Worm (Caenorhabditis elegans): Measurements from ENCODE around the gene F16B4.4.

The F16B4.4 gene

DNA sequence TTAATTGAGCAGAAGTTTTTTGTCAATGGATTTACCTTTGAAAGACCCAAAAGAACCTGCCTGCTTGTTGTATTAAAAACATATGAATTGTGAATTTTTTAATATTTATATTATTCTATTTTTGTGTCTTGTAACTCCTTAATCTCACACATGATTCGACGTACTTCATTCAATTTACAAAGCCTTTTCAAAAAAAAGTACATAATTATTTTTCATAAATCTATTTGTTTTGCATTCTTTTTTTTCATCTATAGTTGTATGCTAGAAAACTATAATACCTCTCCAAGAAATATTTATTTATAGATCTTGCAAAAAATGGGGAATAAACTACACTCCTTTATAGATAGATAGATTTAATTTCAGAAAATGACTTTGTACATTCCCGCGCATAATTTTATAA lies 24.9 kb downstream of the F16B4.4 start, which contains the start of gene nhr-179:
Gene nhr-179, minus strand, starts transcription at position 101 of the 400 bp plus-strand sequence.
- no peak for TF ChIP-seq nhr-102 (tag; optimal IDR thresholded peaks at IDR 0.05)

DNA sequence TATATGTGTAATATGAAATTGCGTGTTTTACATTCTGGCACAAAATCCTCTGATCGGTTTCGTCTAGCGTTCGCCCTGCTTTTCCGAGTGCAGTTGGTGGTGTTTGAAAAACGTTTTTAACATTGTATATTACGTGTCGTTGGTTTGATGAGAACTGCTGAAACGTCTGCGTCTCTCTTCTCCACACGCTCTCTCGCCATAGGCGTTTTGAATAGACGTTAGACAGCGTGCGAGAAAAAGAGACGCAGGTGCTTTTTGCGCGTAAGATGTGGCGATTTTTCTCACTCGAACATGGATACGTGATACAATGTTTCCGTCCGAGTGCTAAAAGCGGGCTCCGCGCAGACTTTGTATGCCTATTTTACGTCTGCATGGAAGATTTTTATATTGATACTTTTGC lies 26.7 kb downstream of the F16B4.4 start:
- TF ChIP-seq nhr-48 (tag; optimal IDR thresholded peaks at IDR 0.05) (no peak), dve-1 (tag; optimal IDR thresholded peaks at IDR 0.05; ENCODE audit: insufficient read depth) (peak; percentile 20), dmd-6 (GFP tag; IDR thresholded peaks at IDR 0.05) (peak; percentile 15; the same call in 1 of the 2 replicates)

DNA sequence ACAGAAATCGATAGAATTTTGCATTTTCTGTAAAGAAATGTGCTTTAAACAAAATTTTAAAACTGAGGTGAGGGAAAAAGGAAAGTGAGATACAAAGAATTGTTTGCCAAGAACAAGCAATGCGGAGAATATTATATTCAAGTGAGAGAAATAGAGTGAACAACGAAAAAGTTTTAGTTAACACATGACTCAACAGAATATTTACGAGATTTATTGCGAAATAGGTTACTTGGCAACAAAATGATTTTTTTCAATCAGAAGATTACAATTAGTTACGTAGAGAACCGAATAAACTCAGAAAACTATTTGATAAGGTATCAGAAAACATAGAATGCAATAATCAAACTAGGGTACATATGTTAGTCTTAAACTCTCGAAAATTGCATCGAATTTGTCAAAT lies 27.7 kb downstream of the F16B4.4 start, which contains the start of gene nhr-117:
Gene nhr-117, minus strand, starts transcription at position 27 of the 400 bp plus-strand sequence.
- TF ChIP-seq unc-130 (GFP tag; optimal IDR thresholded peaks at IDR 0.05) (no peak), snpc-4 (tag; optimal IDR thresholded peaks at IDR 0.05) (no peak), nhr-77 (tag; optimal IDR thresholded peaks at IDR 0.05) (peak; percentile 25), aha-1 (tag) (no peak), daf-16 (GFP tag; optimal IDR thresholded peaks at IDR 0.05) (no peak), daf-16 (tag; optimal IDR thresholded peaks at IDR 0.05) (peak; percentile 83), hlh-11 (tag; optimal IDR thresholded peaks at IDR 0.05) (peak; percentile 29), pqm-1 (tag; optimal IDR thresholded peaks at IDR 0.05) (no peak), nhr-48 (tag; optimal IDR thresholded peaks at IDR 0.05) (no peak), ZK337.2 (GFP tag; IDR thresholded peaks at IDR 0.05) (no peak), zag-1 (tag; optimal IDR thresholded peaks at IDR 0.05) (no peak), mep-1 (tag; optimal IDR thresholded peaks at IDR 0.05) (no peak), mxl-2 (GFP tag; conservative IDR thresholded peaks at IDR 0.05) (no peak), zip-11 (GFP tag; IDR thresholded peaks at IDR 0.05) (no peak), hlh-30 (tag; optimal IDR thresholded peaks at IDR 0.05; ENCODE audit: insufficient read depth) (peak; percentile 48), lir-3 (tag; optimal IDR thresholded peaks at IDR 0.05) (no peak), dmd-8 (GFP tag; IDR thresholded peaks at IDR 0.05) (no peak), Y48G9A.11 (GFP tag; IDR thresholded peaks at IDR 0.05) (no peak)

DNA sequence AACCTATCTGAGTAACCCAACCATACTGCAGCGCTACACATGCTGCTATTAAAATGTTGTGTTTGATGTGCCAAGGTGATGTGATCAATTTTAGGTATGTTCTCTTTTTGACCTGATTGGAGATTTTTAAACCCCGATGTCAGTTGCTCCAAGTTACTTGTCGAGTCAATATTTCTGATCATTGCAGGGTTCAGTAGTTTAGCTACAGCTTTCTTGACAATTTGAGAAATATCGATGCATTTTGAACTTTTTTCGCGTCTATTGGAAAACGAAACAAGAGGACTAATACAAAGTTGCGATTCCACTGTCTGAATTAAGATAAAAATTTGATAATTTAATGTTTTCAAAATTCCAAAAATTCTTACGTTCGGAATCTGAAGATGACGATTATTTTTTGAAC lies 29.6 kb downstream of the F16B4.4 start:
- TF ChIP-seq dmd-9 (GFP tag; IDR thresholded peaks at IDR 0.05): no peak
- TF ChIP-seq F49E8.2 (tag; optimal IDR thresholded peaks at IDR 0.05; ENCODE audit: borderline replicate concordance): no peak
- no peak for TF ChIP-seq nhr-28 (tag; optimal IDR thresholded peaks at IDR 0.05)
- peak; percentile 94 for TF ChIP-seq aha-1 (tag)
- no peak for TF ChIP-seq nhr-25 (tag; optimal IDR thresholded peaks at IDR 0.05; ENCODE audit: borderline replicate concordance, insufficient read depth)
- no peak for TF ChIP-seq aly-2 (tag; optimal IDR thresholded peaks at IDR 0.05)

DNA sequence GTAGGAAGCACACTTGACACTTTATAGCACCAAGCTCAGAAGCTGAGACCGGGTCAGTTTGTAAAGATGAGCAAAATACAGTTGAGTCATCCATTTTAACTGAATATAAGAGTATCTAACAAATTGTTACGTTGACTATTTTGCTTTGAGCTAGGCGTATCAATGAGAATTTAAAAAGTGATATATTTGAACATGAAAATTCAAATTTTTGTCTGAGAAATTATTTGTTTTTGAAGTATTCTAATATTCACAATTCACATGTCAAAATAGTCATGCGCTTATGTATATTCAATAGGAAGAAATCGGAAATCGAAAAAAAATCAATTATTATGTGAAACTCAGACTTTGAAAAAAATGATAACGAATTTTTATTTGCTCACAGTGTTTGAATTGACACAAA lies 30.5 kb downstream of the F16B4.4 start, which contains the start of gene nhr-110:
Gene nhr-110, minus strand, starts transcription at position 101 of the 400 bp plus-strand sequence.
- TF ChIP-seq ztf-11 (tag; optimal IDR thresholded peaks at IDR 0.05): no peak
- TF ChIP-seq unc-62 (GFP tag; optimal IDR thresholded peaks at IDR 0.05 in 1 of 2): peak in 1 of 2 experiments; percentile 46
- TF ChIP-seq unc-62 (tag; optimal IDR thresholded peaks at IDR 0.05): no peak
- TF ChIP-seq spr-3 (GFP tag; optimal IDR thresholded peaks at IDR 0.05): no peak
- TF ChIP-seq ztf-7 (tag; optimal IDR thresholded peaks at IDR 0.05): no peak
- no peak for TF ChIP-seq D1046.2 (GFP tag; IDR thresholded peaks at IDR 0.05)
- no peak for TF ChIP-seq set-16 (GFP tag; IDR thresholded peaks at IDR 0.05)
- peak; percentile 33 for TF ChIP-seq dve-1 (tag; optimal IDR thresholded peaks at IDR 0.05; ENCODE audit: insufficient read depth)
- TF ChIP-seq nhr-28 (tag; optimal IDR thresholded peaks at IDR 0.05): peak; percentile 16
- no peak for TF ChIP-seq saeg-2 (GFP tag; IDR thresholded peaks at IDR 0.05)
- TF ChIP-seq lin-29 (GFP tag; IDR thresholded peaks at IDR 0.05): no peak
- TF ChIP-seq lin-39 (tag; optimal IDR thresholded peaks at IDR 0.05): no peak
- TF ChIP-seq sdz-12 (GFP tag; optimal IDR thresholded peaks at IDR 0.05): no peak
- TF ChIP-seq F44E2.7 (GFP tag; IDR thresholded peaks at IDR 0.05): no peak
- TF ChIP-seq daf-16 (GFP tag; optimal IDR thresholded peaks at IDR 0.05): no peak
- peak; percentile 47 for TF ChIP-seq daf-16 (tag; optimal IDR thresholded peaks at IDR 0.05)

All from whole organism, L4 larva.